Fruit fly (Drosophila melanogaster): ENCODE results near the gene Ada.

Gene Ada

dm6 chr3R:9053850-9054441 lies 11.0 kb upstream of the Ada start (continued):
- peak; percentile 39 for TF ChIP-seq CG16815 (GFP tag; optimal IDR thresholded peaks at IDR 0.05)
- TF ChIP-seq CG10274 (GFP tag; optimal IDR thresholded peaks at IDR 0.05): peak; percentile 9
- TF ChIP-seq CG1233 (GFP tag; optimal IDR thresholded peaks at IDR 0.05): peak; percentile 32
- no peak for TF ChIP-seq H15 (GFP tag; IDR thresholded peaks at IDR 0.05)
- peak; percentile 68 for TF ChIP-seq nmo (GFP tag; optimal IDR thresholded peaks at IDR 0.05)
- TF ChIP-seq bcd (GFP tag; optimal IDR thresholded peaks at IDR 0.05): peak; percentile 55
- TF ChIP-seq CG7556 (GFP tag; optimal IDR thresholded peaks at IDR 0.05): peak; percentile 48
- TF ChIP-seq CG30431 (GFP tag; optimal IDR thresholded peaks at IDR 0.05): peak; percentile 8
- TF ChIP-seq CG14710 (tag; optimal IDR thresholded peaks at IDR 0.05): peak; percentile 6
- TF ChIP-seq ind (GFP tag; optimal IDR thresholded peaks at IDR 0.05): peak; percentile 66
- peak; percentile 22 for TF ChIP-seq CG1603 (tag; optimal IDR thresholded peaks at IDR 0.05)
- peak; percentile 23 for TF ChIP-seq CG15696 (tag; optimal IDR thresholded peaks at IDR 0.05)
- TF ChIP-seq Ssrp (tag; optimal IDR thresholded peaks at IDR 0.05): peak; percentile 38
- TF ChIP-seq grau (tag; optimal IDR thresholded peaks at IDR 0.05): peak; percentile 96
- peak; percentile 1 for TF ChIP-seq CG1792 (GFP tag; optimal IDR thresholded peaks at IDR 0.05)
- TF ChIP-seq NC2α (GFP tag; optimal IDR thresholded peaks at IDR 0.05): peak; percentile 43
- TF ChIP-seq pb (GFP tag; optimal IDR thresholded peaks at IDR 0.05): no peak
- peak; percentile 40 for TF ChIP-seq tio (GFP tag; optimal IDR thresholded peaks at IDR 0.05)
- peak; percentile 3 for TF ChIP-seq Hand (GFP tag; optimal IDR thresholded peaks at IDR 0.05)
- TF ChIP-seq CG3407 (GFP tag; optimal IDR thresholded peaks at IDR 0.05): no peak
- no peak for TF ChIP-seq PHDP (tag; optimal IDR thresholded peaks at IDR 0.05)
- peak; percentile 45 for TF ChIP-seq CG6765 (GFP tag; optimal IDR thresholded peaks at IDR 0.05)
- peak; percentile 48 for TF ChIP-seq org-1 (GFP tag; optimal IDR thresholded peaks at IDR 0.05)
- peak; percentile 13 for TF ChIP-seq zen (tag; optimal IDR thresholded peaks at IDR 0.05)
- TF ChIP-seq twi (tag; optimal IDR thresholded peaks at IDR 0.05): peak; percentile 11
- TF ChIP-seq CG9817 (tag; optimal IDR thresholded peaks at IDR 0.05): peak; percentile 38
- TF ChIP-seq sens (GFP tag): peak; percentile 45
- TF ChIP-seq sima (GFP tag; optimal IDR thresholded peaks at IDR 0.05): no peak
- no peak for TF ChIP-seq kni (GFP tag; optimal IDR thresholded peaks at IDR 0.05)
- TF ChIP-seq CG15269 (tag; optimal IDR thresholded peaks at IDR 0.05): peak; percentile 41
- no peak for TF ChIP-seq CG14965 (GFP tag; optimal IDR thresholded peaks at IDR 0.05; ENCODE audit: borderline replicate concordance)
- peak; percentile 67 for TF ChIP-seq Oli (tag; optimal IDR thresholded peaks at IDR 0.05)
- peak; percentile 40 for TF ChIP-seq fu2 (GFP tag; optimal IDR thresholded peaks at IDR 0.05)
- TF ChIP-seq CG5180 (GFP tag; optimal IDR thresholded peaks at IDR 0.05): peak; percentile 55
- peak in 1 of 2 experiments; percentile 7 for TF ChIP-seq Eip74EF (GFP tag; optimal IDR thresholded peaks at IDR 0.05)
- peak; percentile 48 for TF ChIP-seq maf-S (GFP tag; optimal IDR thresholded peaks at IDR 0.05)
- peak; percentile 71 for TF ChIP-seq CG7839 (tag; optimal IDR thresholded peaks at IDR 0.05)
- peak; percentile 69 for TF ChIP-seq Sox100B (GFP tag; optimal IDR thresholded peaks at IDR 0.05)
- no peak for TF ChIP-seq ems (GFP tag; optimal IDR thresholded peaks at IDR 0.05)
- TF ChIP-seq abd-A (tag; optimal IDR thresholded peaks at IDR 0.05): no peak
- peak; percentile 51 for TF ChIP-seq exex (tag; optimal IDR thresholded peaks at IDR 0.05)
- TF ChIP-seq CG12659 (GFP tag; optimal IDR thresholded peaks at IDR 0.05): peak; percentile 50
- no peak for TF ChIP-seq CG10366 (GFP tag; IDR thresholded peaks at IDR 0.05)
- TF ChIP-seq wor (GFP tag; IDR thresholded peaks at IDR 0.05): no peak
- TF ChIP-seq onecut (GFP tag; IDR thresholded peaks at IDR 0.05): 0 out of 2 replicates have a peak, but pooled peaks have one; percentile 2
- peak; percentile 24 for TF ChIP-seq nerfin-1 (tag; optimal IDR thresholded peaks at IDR 0.05)
- TF ChIP-seq CG14441 (GFP tag; IDR thresholded peaks at IDR 0.05): no peak
- TF ChIP-seq CG4820 (GFP tag; optimal IDR thresholded peaks at IDR 0.05): peak; percentile 26
- TF ChIP-seq jumu (GFP tag; optimal IDR thresholded peaks at IDR 0.05): peak; percentile 8
